Fruit fly (Drosophila melanogaster): Measurements from ENCODE around the gene CG32483.

DNA sequence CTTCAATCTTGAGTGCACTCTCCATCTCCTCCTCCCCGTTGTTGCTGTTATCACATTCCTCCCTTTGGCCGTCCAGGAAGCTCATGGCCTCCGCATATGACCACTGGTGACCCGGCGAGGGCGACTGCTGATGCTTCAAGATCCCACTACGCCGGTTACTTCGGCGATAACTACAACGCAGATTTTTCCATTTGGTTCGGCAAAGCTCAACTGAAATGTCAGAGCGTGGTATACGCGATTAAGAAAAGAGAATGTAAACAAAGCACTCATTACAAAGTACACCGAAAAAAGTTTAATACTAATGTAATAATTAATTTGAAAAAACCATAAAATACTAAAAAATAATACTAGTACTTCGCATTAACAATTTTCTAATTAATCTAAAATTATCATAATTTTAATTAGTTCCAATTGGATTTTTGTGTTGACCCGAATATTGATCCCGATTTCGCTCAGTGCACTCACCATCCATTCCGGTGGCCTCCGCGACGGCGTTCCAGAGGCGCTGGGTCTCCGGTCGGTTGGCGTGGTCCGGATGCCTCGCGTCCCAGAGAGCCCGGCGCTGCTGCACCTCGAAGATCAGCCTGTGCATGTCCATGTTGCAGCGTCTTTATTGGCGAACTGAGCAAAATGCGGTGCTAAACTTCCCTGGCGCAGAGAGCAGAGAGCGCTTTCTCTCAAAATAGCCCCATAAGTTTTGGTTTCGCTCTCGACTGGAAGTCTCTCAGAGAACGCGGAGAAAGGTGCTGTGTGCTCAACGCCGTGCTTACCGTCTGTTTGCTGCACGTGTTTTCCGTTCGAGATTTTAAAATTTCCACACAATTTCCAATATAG is 48.9 kb upstream of the CG32483 start:
- TF ChIP-seq insv (optimal IDR thresholded peaks at IDR 0.05) (no peak), psq (optimal IDR thresholded peaks at IDR 0.05) (no peak), h (optimal IDR thresholded peaks at IDR 0.05) (no peak), Sin3A (optimal IDR thresholded peaks at IDR 0.05) (no peak), ttk (optimal IDR thresholded peaks at IDR 0.05) (no peak)

Measured in Kc167 (cell line).